Fruit fly (Drosophila melanogaster) whole organism, wandering third instar larva: ENCODE measurements around the gene CG17816.
A peak's percentile ranks its signal among the peaks of the same experiment; 100 is the strongest.

Experiments used
- Abd-B ChIP-seq: fragments of >200 bp; optimal IDR thresholded peaks from 2 replicates; lab custom pipeline; 2017; ENCODE audit warnings: missing biosample characterization, missing genetic modification characterization
- CG32264 ChIP-seq: fragments of 200-800 bp; sonication (Bioruptor generic); optimal IDR thresholded peaks from 2 replicates; lab custom pipeline; 2016; ENCODE audit warnings: missing biosample characterization, missing genetic modification characterization
- CG9705 ChIP-seq: fragments of 200-800 bp; sonication (Bioruptor generic); optimal IDR thresholded peaks from 2 replicates; lab custom pipeline; 2018; ENCODE audit warnings: missing biosample characterization, mild to moderate bottlenecking, missing genetic modification characterization
- CrebA ChIP-seq: fragments of 200-800 bp; sonication (Bioruptor generic); optimal IDR thresholded peaks from 2 replicates; lab custom pipeline; 2016; ENCODE audit warnings: missing biosample characterization, mild to moderate bottlenecking, missing genetic modification characterization, borderline replicate concordance
- Dfd ChIP-seq: fragments of >200 bp; optimal IDR thresholded peaks from 2 replicates; lab custom pipeline; 2017; ENCODE audit warnings: missing biosample characterization, missing genetic modification characterization
- Dif ChIP-seq: fragments of 200-275, 200-300 bp; sonication (Bioruptor generic); optimal IDR thresholded peaks from 2 replicates; lab custom pipeline; 2018; ENCODE audit warnings: missing biosample characterization, missing genetic modification characterization; ENCODE audit not compliant: partially characterized antibody
- GATAd ChIP-seq: sonication (Bioruptor generic); optimal IDR thresholded peaks from 2 replicates; lab custom pipeline; 2016; ENCODE audit warnings: missing biosample characterization, missing genetic modification characterization
- Hr83 ChIP-seq: fragments of 200-300 bp; sonication (Bioruptor generic); optimal IDR thresholded peaks from 2 replicates; lab custom pipeline; 2016; ENCODE audit warnings: missing biosample characterization, mild to moderate bottlenecking, missing genetic modification characterization, moderate library complexity; ENCODE audit not compliant: poor library complexity, severe bottlenecking
- Jra ChIP-seq: sonication (Bioruptor generic); optimal IDR thresholded peaks from 2 replicates; lab custom pipeline; 2016; ENCODE audit warnings: missing biosample characterization, missing genetic modification characterization
- Mio ChIP-seq: sonication (Bioruptor generic); optimal IDR thresholded peaks from 2 replicates; lab custom pipeline; 2016; ENCODE audit warnings: missing biosample characterization, missing genetic modification characterization
- Myc ChIP-seq: fragments of >200 bp; optimal IDR thresholded peaks from 2 replicates; lab custom pipeline; 2017
- N ChIP-seq: fragments of >200 bp; optimal IDR thresholded peaks from 2 replicates; lab custom pipeline; 2018; ENCODE audit warnings: missing biosample characterization, missing external identifiers, missing genetic modification characterization
- OdsH ChIP-seq: fragments of 200-800 bp; sonication (Bioruptor generic); optimal IDR thresholded peaks from 2 replicates; lab custom pipeline; 2016; ENCODE audit warnings: missing biosample characterization, mild to moderate bottlenecking, missing genetic modification characterization
- Rel ChIP-seq, 2 experiments: fragments of 200-800 bp; sonication (Bioruptor generic) in 1 of 2; optimal IDR thresholded peaks; 2 replicates in 1 of 2; 3 replicates in 1 of 2; lab custom pipeline; 2016 to 2019; ENCODE audit warnings: mild to moderate bottlenecking in 2 of 2, missing biosample characterization in 2 of 2, missing genetic modification characterization in 2 of 2, moderate library complexity in 1 of 2
- Sp1 ChIP-seq: fragments of 200-800 bp; sonication (Bioruptor generic); optimal IDR thresholded peaks from 3 replicates; lab custom pipeline; 2019; ENCODE audit warnings: missing biosample characterization, mild to moderate bottlenecking, missing genetic modification characterization, moderate library complexity
- br ChIP-seq: fragments of 200-800 bp; sonication (Bioruptor generic); optimal IDR thresholded peaks from 2 replicates; lab custom pipeline; 2016; ENCODE audit warnings: missing biosample characterization, missing genetic modification characterization
- brk ChIP-seq: fragments of 200-800 bp; sonication (Bioruptor generic); optimal IDR thresholded peaks from 2 replicates; lab custom pipeline; 2016; ENCODE audit warnings: missing biosample characterization, mild to moderate bottlenecking, missing genetic modification characterization
- dl ChIP-seq, 2 experiments: fragments of 175-275, 200-275 bp in 1 of 2; fragments of 200-275 bp in 1 of 2; sonication (Bioruptor generic); optimal IDR thresholded peaks; lab custom pipeline; 2018; ENCODE audit warnings: mild to moderate bottlenecking in 2 of 2, missing biosample characterization in 2 of 2, missing genetic modification characterization in 2 of 2, moderate library complexity in 2 of 2; ENCODE audit not compliant: partially characterized antibody in 2 of 2, insufficient read depth in 1 of 2
- dmrt93B ChIP-seq: fragments of 200-800 bp; sonication (Bioruptor generic); optimal IDR thresholded peaks from 2 replicates; lab custom pipeline; 2018; ENCODE audit warnings: missing biosample characterization, mild to moderate bottlenecking, missing genetic modification characterization
- dsf ChIP-seq: sonication (Bioruptor generic); optimal IDR thresholded peaks from 2 replicates; lab custom pipeline; 2016; ENCODE audit warnings: missing biosample characterization, missing genetic modification characterization, borderline replicate concordance
- ey ChIP-seq: fragments of 200-800 bp; sonication (Bioruptor generic); optimal IDR thresholded peaks from 2 replicates; lab custom pipeline; 2016; ENCODE audit warnings: missing biosample characterization, missing genetic modification characterization
- foxo ChIP-seq, 2 experiments: fragments of 200-800 bp; sonication (Bioruptor generic); optimal IDR thresholded peaks; 2 replicates in 1 of 2; 3 replicates in 1 of 2; lab custom pipeline; 2016 to 2017; ENCODE audit warnings: missing biosample characterization in 2 of 2, missing genetic modification characterization in 2 of 2
- fru ChIP-seq: fragments of 200-800 bp; sonication (Bioruptor generic); optimal IDR thresholded peaks from 3 replicates; lab custom pipeline; 2016; ENCODE audit warnings: missing biosample characterization, mild to moderate bottlenecking, missing genetic modification characterization
- h ChIP-seq: fragments of 200-800 bp; sonication (Bioruptor generic); optimal IDR thresholded peaks from 3 replicates; lab custom pipeline; 2016; ENCODE audit warnings: missing biosample characterization, mild to moderate bottlenecking, missing genetic modification characterization
- jim ChIP-seq: fragments of 175-275, 200-325 bp; sonication (Bioruptor generic); optimal IDR thresholded peaks from 2 replicates; lab custom pipeline; 2016; ENCODE audit warnings: missing biosample characterization, mild to moderate bottlenecking, missing genetic modification characterization
- lola ChIP-seq: fragments of >200 bp; optimal IDR thresholded peaks from 2 replicates; lab custom pipeline; 2017; ENCODE audit warnings: missing biosample characterization, missing genetic modification characterization
- pan ChIP-seq: fragments of >200 bp; optimal IDR thresholded peaks from 2 replicates; lab custom pipeline; 2017
- psq ChIP-seq: fragments of 200-800 bp; sonication (Bioruptor generic); optimal IDR thresholded peaks from 3 replicates; lab custom pipeline; 2017; ENCODE audit warnings: missing biosample characterization, mild to moderate bottlenecking, missing genetic modification characterization, moderate library complexity
- rgr ChIP-seq: fragments of 200-800 bp; sonication (Bioruptor generic); optimal IDR thresholded peaks from 3 replicates; lab custom pipeline; 2016; ENCODE audit warnings: missing biosample characterization, mild to moderate bottlenecking, missing genetic modification characterization
- sv ChIP-seq: fragments of 200-800 bp; sonication (Bioruptor generic); optimal IDR thresholded peaks from 3 replicates; lab custom pipeline; 2016; ENCODE audit warnings: missing biosample characterization, missing genetic modification characterization
- tai ChIP-seq: sonication (Bioruptor generic); optimal IDR thresholded peaks from 2 replicates; lab custom pipeline; 2016; ENCODE audit warnings: missing biosample characterization, missing genetic modification characterization
- usp ChIP-seq: fragments of >200 bp; optimal IDR thresholded peaks from 2 replicates; lab custom pipeline; 2017; ENCODE audit warnings: missing biosample characterization, missing genetic modification characterization
- woc ChIP-seq: sonication (Bioruptor generic); optimal IDR thresholded peaks from 2 replicates; lab custom pipeline; 2016; ENCODE audit warnings: missing biosample characterization, mild to moderate bottlenecking, missing genetic modification characterization

The CG17816 gene

dm6 chr3R:7894586-7894985, 8.1 kb upstream of the CG17816 start:
- TF ChIP-seq pan (lab: Kevin White, UChicago) = no peak
- no peak for TF ChIP-seq ey (GFP tag; lab: Kevin White, UChicago)
- TF ChIP-seq Mio (GFP tag; lab: Kevin White, UChicago) = no peak
- TF ChIP-seq tai (GFP tag; lab: Kevin White, UChicago) = no peak
- TF ChIP-seq lola (GFP tag; lab: Kevin White, UChicago) = no peak
- TF ChIP-seq Rel (GFP tag; optimal IDR thresholded peaks at IDR 0.05; lab: Kevin White, UChicago) = no peak
- TF ChIP-seq Rel (tag; optimal IDR thresholded peaks at IDR 0.05; lab: Kevin White, UChicago) = no peak
- TF ChIP-seq h (GFP tag; lab: Kevin White, UChicago) = no peak
- TF ChIP-seq dmrt93B (GFP tag; lab: Kevin White, UChicago) = no peak
- no peak for TF ChIP-seq br (GFP tag; lab: Kevin White, UChicago)
- TF ChIP-seq Jra = no peak
- TF ChIP-seq woc (GFP tag; lab: Kevin White, UChicago) = no peak

- TF ChIP-seq jim (GFP tag; lab: Kevin White, UChicago) (no peak), usp (GFP tag; lab: Kevin White, UChicago) (no peak), Dif (GFP tag; lab: Kevin White, UChicago) (no peak), GATAd (GFP tag; lab: Kevin White, UChicago) (no peak), fru (GFP tag; lab: Kevin White, UChicago) (peak; percentile 37), dsf (GFP tag; lab: Kevin White, UChicago) (no peak), Sp1 (GFP tag; lab: Kevin White, UChicago) (no peak), N (GFP tag; lab: Kevin White, UChicago) (no peak), CrebA (GFP tag; lab: Kevin White, UChicago) (no peak), brk (GFP tag; lab: Kevin White, UChicago) (no peak), foxo (GFP tag; optimal IDR thresholded peaks at IDR 0.05; lab: Kevin White, UChicago) (peak in 1 of 2 experiments; percentile 46), Rel (GFP tag; optimal IDR thresholded peaks at IDR 0.05; lab: Kevin White, UChicago) (no peak), Rel (tag; optimal IDR thresholded peaks at IDR 0.05; lab: Kevin White, UChicago) (no peak), sv (GFP tag; lab: Kevin White, UChicago) (no peak), Jra (no peak), woc (GFP tag; lab: Kevin White, UChicago) (no peak), Mio (GFP tag; lab: Kevin White, UChicago) (no peak), tai (GFP tag; lab: Kevin White, UChicago) (no peak), psq (no peak), CG9705 (GFP tag; lab: Kevin White, UChicago) (no peak), pan (lab: Kevin White, UChicago) (no peak), OdsH (no peak), CG32264 (GFP tag; lab: Kevin White, UChicago) (no peak), h (GFP tag; lab: Kevin White, UChicago) (peak; percentile 43), Abd-B (no peak), ey (GFP tag; lab: Kevin White, UChicago) (no peak)
Observed at dm6 chr3R:7892246-7893000, 5.9 kb upstream of the CG17816 start.

- TF ChIP-seq Jra (no peak), pan (lab: Kevin White, UChicago) (no peak), Myc (lab: Kevin White, UChicago) (no peak), CG9705 (GFP tag; lab: Kevin White, UChicago) (no peak), Dfd (GFP tag; lab: Kevin White, UChicago) (no peak), N (GFP tag; lab: Kevin White, UChicago) (no peak), sv (GFP tag; lab: Kevin White, UChicago) (no peak), h (GFP tag; lab: Kevin White, UChicago) (no peak), fru (GFP tag; lab: Kevin White, UChicago) (no peak), GATAd (GFP tag; lab: Kevin White, UChicago) (no peak), dmrt93B (GFP tag; lab: Kevin White, UChicago) (no peak), rgr (GFP tag; lab: Kevin White, UChicago) (no peak), dl (GFP tag; optimal IDR thresholded peaks at IDR 0.05; lab: Kevin White, UChicago; ENCODE audit: insufficient read depth in 1 of 2, partially characterized antibody in 2 of 2) (no peak), woc (GFP tag; lab: Kevin White, UChicago) (no peak), Hr83 (GFP tag; lab: Kevin White, UChicago) (no peak), OdsH (no peak), Rel (GFP tag; optimal IDR thresholded peaks at IDR 0.05; lab: Kevin White, UChicago) (no peak), Rel (tag; optimal IDR thresholded peaks at IDR 0.05; lab: Kevin White, UChicago) (no peak), lola (GFP tag; lab: Kevin White, UChicago) (no peak), jim (GFP tag; lab: Kevin White, UChicago) (no peak)
Observed at dm6 chr3R:7891031-7891430, 4.5 kb upstream of the CG17816 start, which contains the start of gene wtrw. wtrw (plus strand) TSS chr3R:7891331.
